Fruit fly (Drosophila melanogaster) whole organism, embryonic: Measurements from ENCODE around the gene RASSF8.

Source experiments
- Ada2b ChIP-seq: fragments of 200-800 bp; sonication (Bioruptor generic); IDR thresholded peaks from 2 replicates; pipeline ENCODE4 v1.3.6; 2022; ENCODE audit warnings: missing biosample characterization, missing genetic modification characterization
- BtbVII ChIP-seq: fragments of 200-800 bp; sonication (Bioruptor generic); optimal IDR thresholded peaks from 3 replicates; lab custom pipeline; 2017; ENCODE audit warnings: missing biosample characterization, mild to moderate bottlenecking, missing genetic modification characterization
- CG10565 ChIP-seq: fragments of 200-800 bp; sonication (Bioruptor generic); optimal IDR thresholded peaks from 3 replicates; lab custom pipeline; 2016; ENCODE audit warnings: missing biosample characterization, mild to moderate bottlenecking, missing genetic modification characterization
- CG13123 ChIP-seq: fragments of 200-800 bp; sonication (Bioruptor generic); optimal IDR thresholded peaks from 2 replicates; lab custom pipeline; 2016; ENCODE audit warnings: missing biosample characterization, missing genetic modification characterization
- CG14050 ChIP-seq: fragments of 200-800 bp; sonication (Bioruptor generic); IDR thresholded peaks from 3 replicates; pipeline ENCODE4 v1.3.6; 2022; ENCODE audit warnings: missing biosample characterization, missing genetic modification characterization
- CG15479 ChIP-seq: fragments of 200-800 bp; sonication (Bioruptor generic); optimal IDR thresholded peaks from 3 replicates; lab custom pipeline; 2019; ENCODE audit warnings: missing biosample characterization, mild to moderate bottlenecking, missing genetic modification characterization, moderate library complexity
- CG1647 ChIP-seq: fragments of 200-800 bp; sonication (Bioruptor generic); optimal IDR thresholded peaks from 3 replicates; lab custom pipeline; 2016; ENCODE audit warnings: missing biosample characterization, missing genetic modification characterization
- CG17829 ChIP-seq: fragments of 200-800 bp; optimal IDR thresholded peaks from 2 replicates; lab custom pipeline; 2019; ENCODE audit warnings: missing biosample characterization, mild to moderate bottlenecking, missing genetic modification characterization, moderate library complexity
- CG2120 ChIP-seq: fragments of 200-800 bp; sonication (Bioruptor generic); optimal IDR thresholded peaks from 3 replicates; lab custom pipeline; 2016; ENCODE audit warnings: missing biosample characterization, missing genetic modification characterization
- CG32532 ChIP-seq: fragments of 200-800 bp; sonication (Bioruptor generic); IDR thresholded peaks from 2 replicates; pipeline ENCODE4 v1.3.6; 2022; ENCODE audit warnings: missing biosample characterization, missing genetic modification characterization
- CG32772 ChIP-seq: fragments of 200-800 bp; sonication (Bioruptor generic); IDR thresholded peaks from 2 replicates; pipeline ENCODE4 v1.3.6; 2022; ENCODE audit warnings: missing biosample characterization, missing genetic modification characterization
- CG3995 ChIP-seq: fragments of 200-800 bp; sonication (Bioruptor generic); optimal IDR thresholded peaks from 3 replicates; lab custom pipeline; 2016; ENCODE audit warnings: missing biosample characterization, missing genetic modification characterization
- CG7928 ChIP-seq: fragments of 200-800 bp; sonication (Bioruptor generic); optimal IDR thresholded peaks from 2 replicates; lab custom pipeline; 2017; ENCODE audit warnings: missing biosample characterization, mild to moderate bottlenecking, missing genetic modification characterization
- CG8281 ChIP-seq: fragments of 200-800 bp; sonication (Bioruptor generic); optimal IDR thresholded peaks from 2 replicates; lab custom pipeline; 2018; ENCODE audit warnings: missing biosample characterization, mild to moderate bottlenecking, missing genetic modification characterization, moderate library complexity
- CkIIα-i1 ChIP-seq: fragments of 200-800 bp; sonication (Bioruptor generic); IDR thresholded peaks from 2 replicates; pipeline ENCODE4 v1.3.6; 2022; ENCODE audit warnings: missing biosample characterization, missing genetic modification characterization
- Elba2 ChIP-seq: fragments of 200-800 bp; sonication (Bioruptor generic); optimal IDR thresholded peaks from 3 replicates; lab custom pipeline; 2016; ENCODE audit warnings: missing biosample characterization, missing genetic modification characterization
- Ets97D ChIP-seq: fragments of 200-800 bp; sonication (Bioruptor generic); optimal IDR thresholded peaks from 3 replicates; lab custom pipeline; 2016; ENCODE audit warnings: missing biosample characterization, missing genetic modification characterization
- H2.0 ChIP-seq: fragments of 200-800 bp; sonication (Bioruptor generic); IDR thresholded peaks from 2 replicates; pipeline ENCODE4 v1.3.6; 2022; ENCODE audit warnings: missing biosample characterization, missing genetic modification characterization
- Hey ChIP-seq: fragments of 200-800 bp; sonication (Bioruptor generic); optimal IDR thresholded peaks from 3 replicates; lab custom pipeline; 2018; ENCODE audit warnings: missing biosample characterization, mild to moderate bottlenecking, missing genetic modification characterization
- Hmr ChIP-seq: fragments of 200-800 bp; sonication (Bioruptor generic); optimal IDR thresholded peaks from 3 replicates; lab custom pipeline; 2017; ENCODE audit warnings: mild to moderate bottlenecking, missing biosample characterization, missing genetic modification reagents, missing genetic modification characterization
- Nf-YB ChIP-seq: fragments of 200-800 bp; sonication (Bioruptor generic); optimal IDR thresholded peaks from 3 replicates; lab custom pipeline; 2019; ENCODE audit warnings: missing biosample characterization, mild to moderate bottlenecking, missing genetic modification characterization, moderate library complexity
- NfI ChIP-seq: fragments of 200-800 bp; sonication (Bioruptor generic); optimal IDR thresholded peaks from 3 replicates; lab custom pipeline; 2018; ENCODE audit warnings: missing biosample characterization, mild to moderate bottlenecking, missing genetic modification characterization, moderate library complexity
- Poxn ChIP-seq: fragments of 200-800 bp; sonication (Bioruptor generic); IDR thresholded peaks from 2 replicates; pipeline ENCODE4 v1.3.6; 2022; ENCODE audit warnings: missing biosample characterization, missing genetic modification characterization
- Rfx ChIP-seq: fragments of 200-800 bp; sonication (Bioruptor generic); IDR thresholded peaks from 2 replicates; pipeline ENCODE4 v1.3.6; 2022; ENCODE audit warnings: missing biosample characterization, missing genetic modification characterization
- Spps ChIP-seq: fragments of 200-800 bp; sonication (Bioruptor generic); optimal IDR thresholded peaks from 2 replicates; lab custom pipeline; 2018; ENCODE audit warnings: missing biosample characterization, mild to moderate bottlenecking, missing genetic modification characterization
- Stat92E ChIP-seq, 3 experiments: fragments of >200 bp in 2 of 3; fragments of 200-800 bp in 1 of 3; sonication (Bioruptor generic) in 1 of 3; optimal IDR thresholded peaks; 2 replicates each; lab custom pipeline; 2017 to 2019; ENCODE audit warnings: missing biosample characterization in 3 of 3, missing genetic modification characterization in 3 of 3, mild to moderate bottlenecking in 1 of 3, moderate library complexity in 1 of 3
- TFAM ChIP-seq: fragments of 200-800 bp; sonication (Bioruptor generic); optimal IDR thresholded peaks from 2 replicates; lab custom pipeline; 2017; ENCODE audit warnings: missing biosample characterization, missing genetic modification characterization, inconsistent platforms
- Taf1 ChIP-seq: fragments of 200-800 bp; sonication (Bioruptor generic); IDR thresholded peaks from 2 replicates; pipeline ENCODE4 v1.3.6; 2022; ENCODE audit warnings: missing biosample characterization, missing genetic modification characterization
- ase ChIP-seq: fragments of 200-800 bp; sonication (Bioruptor generic); IDR thresholded peaks from 3 replicates; pipeline ENCODE4 v1.3.6; 2022; ENCODE audit warnings: missing biosample characterization, missing genetic modification characterization
- bcd ChIP-seq: fragments of 200-800 bp; sonication (Bioruptor generic); optimal IDR thresholded peaks from 2 replicates; lab custom pipeline; 2017; ENCODE audit warnings: missing biosample characterization, mild to moderate bottlenecking, missing genetic modification characterization
- crp ChIP-seq, 2 experiments: fragments of 200-800 bp; sonication (Bioruptor generic); optimal IDR thresholded peaks; 2 replicates in 1 of 2; 3 replicates in 1 of 2; lab custom pipeline; 2017; ENCODE audit warnings: missing biosample characterization in 2 of 2, missing genetic modification characterization in 2 of 2, mild to moderate bottlenecking in 1 of 2, moderate library complexity in 1 of 2
- esg ChIP-seq: fragments of 200-800 bp; sonication (Bioruptor generic); conservative IDR thresholded peaks from 2 replicates; pipeline ENCODE4 v1.3.6; 2022; ENCODE audit warnings: missing biosample characterization, missing genetic modification characterization
- gt ChIP-seq: fragments of 200-800 bp; sonication (Bioruptor generic); IDR thresholded peaks from 2 replicates; pipeline ENCODE4 v1.3.6; 2022; ENCODE audit warnings: missing biosample characterization, missing genetic modification characterization
- ham ChIP-seq: fragments of 200-800 bp; sonication (Bioruptor generic); IDR thresholded peaks from 2 replicates; pipeline ENCODE4 v1.3.6; 2022; ENCODE audit warnings: missing biosample characterization, missing genetic modification characterization
- kay ChIP-seq: fragments of 200-800 bp; sonication (Bioruptor generic); optimal IDR thresholded peaks from 2 replicates; lab custom pipeline; 2016; ENCODE audit warnings: missing biosample characterization, missing genetic modification characterization
- otp ChIP-seq: fragments of 200-800 bp; sonication (Bioruptor generic); IDR thresholded peaks from 3 replicates; pipeline ENCODE4, ENCODE4 v1.3.6; 2022; ENCODE audit warnings: missing biosample characterization, missing genetic modification characterization
- pb ChIP-seq: fragments of 200-800 bp; sonication (Bioruptor generic); optimal IDR thresholded peaks from 3 replicates; lab custom pipeline; 2016; ENCODE audit warnings: missing biosample characterization, missing genetic modification characterization
- pfk ChIP-seq: fragments of 200-800 bp; sonication (Bioruptor generic); optimal IDR thresholded peaks from 2 replicates; lab custom pipeline; 2018; ENCODE audit warnings: missing biosample characterization, mild to moderate bottlenecking, missing genetic modification characterization, moderate library complexity
- pum ChIP-seq: fragments of 200-800 bp; sonication (Bioruptor generic); optimal IDR thresholded peaks from 2 replicates; lab custom pipeline; 2016; ENCODE audit warnings: missing biosample characterization, missing genetic modification characterization
- schlank ChIP-seq: fragments of 200-800 bp; sonication (Bioruptor generic); optimal IDR thresholded peaks from 2 replicates; lab custom pipeline; 2018; ENCODE audit warnings: missing biosample characterization, mild to moderate bottlenecking, missing genetic modification characterization
- scrt ChIP-seq: fragments of 200-800 bp; sonication (Bioruptor generic); optimal IDR thresholded peaks from 2 replicates; lab custom pipeline; 2018; ENCODE audit warnings: missing biosample characterization, mild to moderate bottlenecking, missing genetic modification characterization, moderate library complexity
- shn ChIP-seq: fragments of 200-800 bp; sonication (Bioruptor generic); optimal IDR thresholded peaks from 3 replicates; lab custom pipeline; 2016; ENCODE audit warnings: missing biosample characterization, missing genetic modification characterization
- sim ChIP-seq: fragments of 200-800 bp; sonication (Bioruptor generic); IDR thresholded peaks from 2 replicates; pipeline ENCODE4 v1.3.6; 2022; ENCODE audit warnings: missing biosample characterization, missing genetic modification characterization
- sisA ChIP-seq: fragments of 200-800 bp; sonication (Bioruptor generic); IDR thresholded peaks from 2 replicates; pipeline ENCODE4 v1.3.6; 2022; ENCODE audit warnings: missing biosample characterization, missing genetic modification characterization
- stc ChIP-seq: fragments of 200-800 bp; sonication (Bioruptor generic); IDR thresholded peaks from 2 replicates; pipeline ENCODE4 v1.3.6; 2022; ENCODE audit warnings: missing biosample characterization, missing genetic modification characterization
- tgo ChIP-seq: fragments of 200-800 bp; sonication (Bioruptor generic); IDR thresholded peaks from 3 replicates; pipeline ENCODE4 v1.3.6; 2022; ENCODE audit warnings: missing biosample characterization, missing genetic modification characterization
- toy ChIP-seq: fragments of 200-800 bp; sonication (Bioruptor generic); IDR thresholded peaks from 2 replicates; pipeline ENCODE4 v1.3.6; 2022; ENCODE audit warnings: missing biosample characterization, missing genetic modification characterization
- tx ChIP-seq: fragments of 200-800 bp; sonication (Bioruptor generic); optimal IDR thresholded peaks from 2 replicates; lab custom pipeline; 2016; ENCODE audit warnings: missing biosample characterization, missing genetic modification characterization
- unc-4 ChIP-seq: fragments of 200-800 bp; sonication (Bioruptor generic); IDR thresholded peaks from 2 replicates; pipeline ENCODE4 v1.3.6; 2022; ENCODE audit warnings: missing biosample characterization, missing genetic modification characterization; ENCODE audit not compliant: partially characterized antibody
- zen ChIP-seq: fragments of 200-800 bp; sonication (Bioruptor generic); optimal IDR thresholded peaks from 3 replicates; lab custom pipeline; 2018; ENCODE audit warnings: missing biosample characterization, mild to moderate bottlenecking, missing genetic modification characterization, moderate library complexity

Gene RASSF8

dm6 chr3R:25646882-25647518, 14.6 kb upstream of the RASSF8 start (continued):
- TF ChIP-seq toy (GFP tag; lab: Robert Waterston, UW) (peak; percentile 73), CG3995 (GFP tag; lab: Kevin White, UChicago) (peak; percentile 57), zen (tag; lab: Kevin White, UChicago) (peak; percentile 83), CG15479 (GFP tag; lab: Kevin White, UChicago) (peak; percentile 80), CG10565 (GFP tag; lab: Kevin White, UChicago) (peak; percentile 49), CG14050 (GFP tag; lab: Robert Waterston, UW) (peak; percentile 80), CG13123 (GFP tag; lab: Kevin White, UChicago) (peak; percentile 86), esg (peak; percentile 93), Nf-YB (peak; percentile 73), Taf1 (peak; percentile 75; the same call in 1 of the 2 replicates), schlank (tag; lab: Kevin White, UChicago) (peak; percentile 82), Elba2 (GFP tag; lab: Kevin White, UChicago) (peak; percentile 74), gt (GFP tag; lab: Robert Waterston, UW) (peak; percentile 79), CG2120 (GFP tag; lab: Kevin White, UChicago) (peak; percentile 97), CG32772 (GFP tag; lab: Robert Waterston, UW) (peak; percentile 88), sisA (GFP tag; lab: Robert Waterston, UW) (peak; percentile 94), scrt (GFP tag; lab: Kevin White, UChicago) (peak; percentile 80), CG7928 (peak; percentile 68), pb (GFP tag; lab: Kevin White, UChicago) (peak; percentile 90), CkIIα-i1 (0 out of 2 replicates have a peak, but pooled peaks have one; percentile 21), ase (peak; percentile 72), Hey (tag; lab: Kevin White, UChicago) (peak; percentile 77), Rfx (GFP tag; lab: Robert Waterston, UW) (peak; percentile 94), shn (GFP tag; lab: Kevin White, UChicago) (peak; percentile 98), H2.0 (GFP tag; lab: Robert Waterston, UW) (peak; percentile 91), Ets97D (peak; percentile 98), CG17829 (tag; lab: Kevin White, UChicago) (peak; percentile 94), ham (GFP tag; lab: Robert Waterston, UW) (peak; percentile 82), Hmr (GFP tag; lab: Kevin White, UChicago) (peak; percentile 96), pum (GFP tag; lab: Kevin White, UChicago) (peak; percentile 96), BtbVII (peak; percentile 81), NfI (GFP tag; lab: Kevin White, UChicago) (peak; percentile 93), tgo (GFP tag; lab: Robert Waterston, UW) (peak; percentile 89), sim (GFP tag; lab: Robert Waterston, UW) (peak; percentile 65; the same call in 1 of the 2 replicates), TFAM (GFP tag; lab: Kevin White, UChicago) (peak; percentile 74), unc-4 (GFP tag; lab: Robert Waterston, UW) (peak; percentile 93), CG32532 (GFP tag; lab: Robert Waterston, UW) (peak; percentile 92), pfk (GFP tag; lab: Kevin White, UChicago) (peak; percentile 45), otp (GFP tag; lab: Robert Waterston, UW) (peak; percentile 89), kay (GFP tag; lab: Kevin White, UChicago) (peak; percentile 91), bcd (peak; percentile 94), Stat92E (GFP tag; optimal IDR thresholded peaks at IDR 0.05; lab: Kevin White, UChicago) (peak in 1 of 3 experiments; percentile 89), Poxn (GFP tag; lab: Robert Waterston, UW) (peak; percentile 79), crp (GFP tag; optimal IDR thresholded peaks at IDR 0.05; lab: Kevin White, UChicago) (peak in 1 of 2 experiments; percentile 62), CG1647 (GFP tag; lab: Kevin White, UChicago) (peak; percentile 91), CG8281 (tag; lab: Kevin White, UChicago) (peak; percentile 72), stc (GFP tag; lab: Robert Waterston, UW) (peak; percentile 76), Ada2b (GFP tag; lab: Robert Waterston, UW) (peak; percentile 86), tx (peak; percentile 96), Spps (tag; lab: Kevin White, UChicago) (peak; percentile 65)
